Fruit fly (Drosophila melanogaster): Measurements from ENCODE around the gene Traf6.

Traf6 gene

dm6 chrX:8126149-8126548 is 31.0 kb downstream of the Traf6 start:
- no peak for TF ChIP-seq CG14860 (GFP tag; IDR thresholded peaks at IDR 0.05; ENCODE audit: partially characterized antibody)
- TF ChIP-seq NC2β (GFP tag; optimal IDR thresholded peaks at IDR 0.05), result peak; percentile 46
- TF ChIP-seq NK7.1 (GFP tag; optimal IDR thresholded peaks at IDR 0.05), result no peak
- TF ChIP-seq Sox100B (GFP tag; optimal IDR thresholded peaks at IDR 0.05), result peak; percentile 57
- TF ChIP-seq lmd (GFP tag; IDR thresholded peaks at IDR 0.05), result peak; percentile 60
- peak; percentile 50 for TF ChIP-seq CG30431 (GFP tag; optimal IDR thresholded peaks at IDR 0.05)
- TF ChIP-seq CG8359 (GFP tag; optimal IDR thresholded peaks at IDR 0.05; ENCODE audit: borderline replicate concordance), result no peak
- peak; percentile 9 for TF ChIP-seq sd (tag; optimal IDR thresholded peaks at IDR 0.05)
- TF ChIP-seq CG10274 (GFP tag; optimal IDR thresholded peaks at IDR 0.05), result no peak
- no peak for TF ChIP-seq nau (GFP tag; optimal IDR thresholded peaks at IDR 0.05)
- TF ChIP-seq CG43689 (GFP tag; IDR thresholded peaks at IDR 0.05), result no peak
- no peak for TF ChIP-seq Scr (GFP tag; IDR thresholded peaks at IDR 0.05; ENCODE audit: partially characterized antibody)
- TF ChIP-seq MESR4 (GFP tag; optimal IDR thresholded peaks at IDR 0.05), result no peak
- TF ChIP-seq vfl (GFP tag; optimal IDR thresholded peaks at IDR 0.05), result no peak
- peak; percentile 55 for TF ChIP-seq CG16863 (GFP tag; optimal IDR thresholded peaks at IDR 0.05)
- TF ChIP-seq peb (GFP tag; IDR thresholded peaks at IDR 0.05), result 0 out of 2 replicates have a peak, but pooled peaks have one; percentile 25
- no peak for TF ChIP-seq B-H2 (GFP tag; optimal IDR thresholded peaks at IDR 0.05)
- peak; percentile 22 for TF ChIP-seq bab2 (GFP tag; optimal IDR thresholded peaks at IDR 0.05)
- no peak for TF ChIP-seq Fer1 (GFP tag; optimal IDR thresholded peaks at IDR 0.05)
- TF ChIP-seq CG6689 (GFP tag; IDR thresholded peaks at IDR 0.05), result peak; percentile 74
- no peak for TF ChIP-seq bbx (GFP tag; IDR thresholded peaks at IDR 0.05; ENCODE audit: partially characterized antibody)
- peak; percentile 7 for TF ChIP-seq CG8290 (GFP tag; optimal IDR thresholded peaks at IDR 0.05)
- TF ChIP-seq CG8290 (tag; optimal IDR thresholded peaks at IDR 0.05), result peak in 1 of 2 experiments; percentile 53
- TF ChIP-seq CG31365 (tag; optimal IDR thresholded peaks at IDR 0.05), result no peak
- TF ChIP-seq sima (GFP tag; optimal IDR thresholded peaks at IDR 0.05), result no peak
- no peak for TF ChIP-seq CG11560 (tag; IDR thresholded peaks at IDR 0.05)
- TF ChIP-seq luna (GFP tag; optimal IDR thresholded peaks at IDR 0.05), result no peak
- peak; percentile 78 for TF ChIP-seq phol (tag; optimal IDR thresholded peaks at IDR 0.05)
- no peak for TF ChIP-seq knrl (GFP tag; IDR thresholded peaks at IDR 0.05; ENCODE audit: partially characterized antibody)
- TF ChIP-seq Ssrp (tag; optimal IDR thresholded peaks at IDR 0.05), result peak; percentile 65
- peak in 1 of 2 experiments; percentile 65 for TF ChIP-seq Hr51 (GFP tag; optimal IDR thresholded peaks at IDR 0.05)
- no peak for TF ChIP-seq eve (GFP tag; optimal IDR thresholded peaks at IDR 0.05)
- TF ChIP-seq Doc2 (GFP tag; IDR thresholded peaks at IDR 0.05), result no peak
- peak; percentile 83 for TF ChIP-seq ATbp (GFP tag; optimal IDR thresholded peaks at IDR 0.05)
- no peak for TF ChIP-seq Deaf1 (tag; optimal IDR thresholded peaks at IDR 0.05)
- peak; percentile 57 for TF ChIP-seq CG18476 (GFP tag; optimal IDR thresholded peaks at IDR 0.05)
- peak; percentile 56 for TF ChIP-seq zen (tag; optimal IDR thresholded peaks at IDR 0.05)
- TF ChIP-seq CG8765 (GFP tag; IDR thresholded peaks at IDR 0.05), result no peak
- TF ChIP-seq cad (GFP tag; optimal IDR thresholded peaks at IDR 0.05), result no peak
- no peak for TF ChIP-seq CG4730 (GFP tag; IDR thresholded peaks at IDR 0.05)
- no peak for TF ChIP-seq her (GFP tag; optimal IDR thresholded peaks at IDR 0.05)
- peak; percentile 14 for TF ChIP-seq Lhr (GFP tag; optimal IDR thresholded peaks at IDR 0.05)
- TF ChIP-seq CG11504 (tag; optimal IDR thresholded peaks at IDR 0.05), result peak; percentile 77
- peak; percentile 15 for TF ChIP-seq org-1 (GFP tag; optimal IDR thresholded peaks at IDR 0.05)
- TF ChIP-seq Gsc (GFP tag; IDR thresholded peaks at IDR 0.05), result no peak
- TF ChIP-seq Taf1 (GFP tag; IDR thresholded peaks at IDR 0.05), result no peak
- TF ChIP-seq Drgx (GFP tag; IDR thresholded peaks at IDR 0.05), result no peak
- TF ChIP-seq pros (GFP tag; optimal IDR thresholded peaks at IDR 0.05), result no peak
- TF ChIP-seq CG13624 (GFP tag; optimal IDR thresholded peaks at IDR 0.05), result no peak
- TF ChIP-seq CG4820 (GFP tag; optimal IDR thresholded peaks at IDR 0.05), result peak; percentile 53
- no peak for TF ChIP-seq CG6854 (GFP tag; optimal IDR thresholded peaks at IDR 0.05)
- TF ChIP-seq lilli (GFP tag; optimal IDR thresholded peaks at IDR 0.05), result peak; percentile 42

Measured in whole organism, embryonic.